Worm (Caenorhabditis elegans): ENCODE data around the gene rab-6.1.
A peak's percentile ranks its signal among the peaks of the same experiment; 100 is the strongest.
"Not testable (repeated sequence)": the region's sequence is repeated elsewhere in the genome, so short reads cannot be mapped to it uniquely, and the experiment has no call there.

The rab-6.1 gene

ce11 chrIII:9005905-9006372, at the start of gene rab-6.1:
TSS of gene rab-6.1 (minus strand) at chrIII:9005955.
- not testable (repeated sequence) for TF ChIP-seq tab-1 (GFP tag; IDR thresholded peaks at IDR 0.05); ztf-23 (GFP tag; IDR thresholded peaks at IDR 0.05); med-1 (GFP tag; optimal IDR thresholded peaks at IDR 0.05; ENCODE audit: insufficient read depth)

- no peak for TF ChIP-seq med-1 (GFP tag; optimal IDR thresholded peaks at IDR 0.05; ENCODE audit: insufficient read depth)
These were observed 48.8 kb upstream of the rab-6.1 start, which contains the start of gene cls-2 for ce11 chrIII:9054414-9055147. TSS of gene cls-2 (plus strand) at chrIII:9055048.

ce11 chrIII:9053740-9054252, 48.0 kb upstream of the rab-6.1 start, which contains the start of gene R107.5:
TSS of gene R107.5 (minus strand) at chrIII:9053790.
- TF ChIP-seq tab-1 (GFP tag; IDR thresholded peaks at IDR 0.05) (no peak), T22C8.4 (GFP tag; IDR thresholded peaks at IDR 0.05) (peak; percentile 52; the same call in 1 of the 2 replicates), ztf-23 (GFP tag; IDR thresholded peaks at IDR 0.05) (peak; percentile 81), med-1 (GFP tag; optimal IDR thresholded peaks at IDR 0.05; ENCODE audit: insufficient read depth) (no peak), ztf-29 (GFP tag; IDR thresholded peaks at IDR 0.05) (no peak), flt-1 (GFP tag; IDR thresholded peaks at IDR 0.05) (peak; percentile 78), cog-1 (tag; optimal IDR thresholded peaks at IDR 0.05) (no peak), ref-1 (GFP tag; conservative IDR thresholded peaks at IDR 0.05) (no peak), klf-2 (GFP tag; conservative IDR thresholded peaks at IDR 0.05) (no peak)

DNA sequence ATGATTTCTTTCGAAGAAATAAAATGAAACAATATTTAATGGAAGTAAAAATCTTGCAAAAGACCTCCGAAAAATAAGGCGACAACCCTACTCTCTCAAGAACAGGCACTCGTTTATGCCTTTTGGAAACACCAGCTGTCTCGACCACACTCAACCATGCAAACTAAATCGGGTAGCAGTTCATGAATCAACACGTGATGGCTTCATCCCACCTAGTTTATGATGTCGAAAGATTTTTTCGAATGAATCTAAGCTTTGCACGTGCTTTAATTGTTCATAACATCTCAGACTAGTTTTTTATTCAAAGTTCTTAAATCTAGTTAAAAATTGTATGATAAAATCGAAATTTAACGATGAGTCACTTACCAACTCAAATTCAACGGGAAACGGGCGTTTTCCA, 47.5 kb upstream of the rab-6.1 start:
- TF ChIP-seq ztf-23 (GFP tag; IDR thresholded peaks at IDR 0.05), result no peak
- TF ChIP-seq tab-1 (GFP tag; IDR thresholded peaks at IDR 0.05), result no peak
- TF ChIP-seq klf-2 (GFP tag; conservative IDR thresholded peaks at IDR 0.05), result no peak
- no peak for TF ChIP-seq flt-1 (GFP tag; IDR thresholded peaks at IDR 0.05)
- no peak for TF ChIP-seq med-1 (GFP tag; optimal IDR thresholded peaks at IDR 0.05; ENCODE audit: insufficient read depth)
- no peak for TF ChIP-seq T22C8.4 (GFP tag; IDR thresholded peaks at IDR 0.05)
- no peak for TF ChIP-seq cog-1 (tag; optimal IDR thresholded peaks at IDR 0.05)
- no peak for TF ChIP-seq ref-1 (GFP tag; conservative IDR thresholded peaks at IDR 0.05)
- TF ChIP-seq ztf-29 (GFP tag; IDR thresholded peaks at IDR 0.05), result no peak

ce11 chrIII:9052371-9052978, 46.7 kb upstream of the rab-6.1 start:
- TF ChIP-seq flt-1 (GFP tag; IDR thresholded peaks at IDR 0.05) (no peak; the same call in 1 of the 2 replicates), klf-2 (GFP tag; conservative IDR thresholded peaks at IDR 0.05) (peak; percentile 38; the same call in 1 of the 2 replicates), tab-1 (GFP tag; IDR thresholded peaks at IDR 0.05) (no peak), T22C8.4 (GFP tag; IDR thresholded peaks at IDR 0.05) (no peak), cog-1 (tag; optimal IDR thresholded peaks at IDR 0.05) (no peak), ztf-23 (GFP tag; IDR thresholded peaks at IDR 0.05) (no peak), ref-1 (GFP tag; conservative IDR thresholded peaks at IDR 0.05) (no peak), med-1 (GFP tag; optimal IDR thresholded peaks at IDR 0.05; ENCODE audit: insufficient read depth) (no peak), ztf-29 (GFP tag; IDR thresholded peaks at IDR 0.05) (0 out of 2 replicates have a peak, but pooled peaks have one; percentile 18)

DNA sequence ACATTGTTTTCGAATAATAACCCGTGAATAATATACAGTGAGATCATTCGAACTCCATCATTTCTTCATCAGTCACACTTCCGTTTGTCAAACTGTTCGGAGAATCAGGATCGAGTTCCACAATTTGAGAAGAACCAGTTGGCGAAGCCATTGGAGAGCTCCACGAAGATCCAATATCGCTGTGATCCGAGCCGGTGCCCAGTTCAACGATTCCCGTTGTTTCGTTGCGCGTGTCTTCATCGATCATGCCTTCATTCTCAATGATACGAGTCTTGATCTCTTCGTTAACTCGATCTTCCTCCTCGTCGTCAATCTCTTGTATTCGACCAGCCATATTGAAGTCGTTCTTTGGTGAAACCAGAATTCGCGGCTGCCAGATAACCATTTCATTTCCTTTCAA, 46.0 kb upstream of the rab-6.1 start:
- no peak for TF ChIP-seq ref-1 (GFP tag; conservative IDR thresholded peaks at IDR 0.05)
- no peak for TF ChIP-seq flt-1 (GFP tag; IDR thresholded peaks at IDR 0.05)
- no peak for TF ChIP-seq ztf-29 (GFP tag; IDR thresholded peaks at IDR 0.05)
- TF ChIP-seq cog-1 (tag; optimal IDR thresholded peaks at IDR 0.05), result no peak

- no peak for TF ChIP-seq med-1 (GFP tag; optimal IDR thresholded peaks at IDR 0.05; ENCODE audit: insufficient read depth)
- TF ChIP-seq flt-1 (GFP tag; IDR thresholded peaks at IDR 0.05), result no peak
- no peak for TF ChIP-seq ref-1 (GFP tag; conservative IDR thresholded peaks at IDR 0.05)
- TF ChIP-seq tab-1 (GFP tag; IDR thresholded peaks at IDR 0.05), result no peak
- TF ChIP-seq ztf-29 (GFP tag; IDR thresholded peaks at IDR 0.05), result no peak
- no peak for TF ChIP-seq T22C8.4 (GFP tag; IDR thresholded peaks at IDR 0.05)
- TF ChIP-seq cog-1 (tag; optimal IDR thresholded peaks at IDR 0.05), result no peak
- no peak for TF ChIP-seq ztf-23 (GFP tag; IDR thresholded peaks at IDR 0.05)
- TF ChIP-seq klf-2 (GFP tag; conservative IDR thresholded peaks at IDR 0.05), result no peak
These were observed 45.4 kb upstream of the rab-6.1 start for ce11 chrIII:9051119-9051597.

ce11 chrIII:9050600-9050999, 44.8 kb upstream of the rab-6.1 start, which contains the start of gene ikke-1:
TSS of gene ikke-1 (minus strand) at chrIII:9050700.
- TF ChIP-seq med-1 (GFP tag; optimal IDR thresholded peaks at IDR 0.05; ENCODE audit: insufficient read depth), result no peak
- TF ChIP-seq T22C8.4 (GFP tag; IDR thresholded peaks at IDR 0.05), result no peak
- no peak for TF ChIP-seq ztf-23 (GFP tag; IDR thresholded peaks at IDR 0.05)
- TF ChIP-seq ztf-29 (GFP tag; IDR thresholded peaks at IDR 0.05), result no peak
- no peak for TF ChIP-seq flt-1 (GFP tag; IDR thresholded peaks at IDR 0.05)
- no peak for TF ChIP-seq ref-1 (GFP tag; conservative IDR thresholded peaks at IDR 0.05)
- no peak for TF ChIP-seq tab-1 (GFP tag; IDR thresholded peaks at IDR 0.05)
- no peak for TF ChIP-seq cog-1 (tag; optimal IDR thresholded peaks at IDR 0.05)
- no peak for TF ChIP-seq klf-2 (GFP tag; conservative IDR thresholded peaks at IDR 0.05)

DNA sequence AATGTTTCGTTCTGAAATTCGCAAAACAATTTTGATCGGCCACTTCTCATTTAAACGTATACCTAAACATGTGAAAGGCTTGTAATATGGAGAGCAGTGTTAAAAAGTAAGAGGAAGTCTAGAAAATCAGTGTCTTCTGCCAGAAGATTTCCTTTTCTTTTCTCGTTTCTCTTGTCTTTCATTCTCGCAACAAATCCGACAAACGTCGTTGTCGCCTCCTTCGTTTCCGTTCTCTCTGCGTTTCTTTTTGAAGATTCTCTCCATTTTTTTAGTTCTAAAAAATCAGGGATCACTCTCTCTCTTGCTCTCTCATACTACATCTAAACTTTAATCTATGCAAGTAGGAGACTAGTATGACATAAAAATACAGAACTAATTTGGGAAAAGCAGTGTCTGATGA, 41.5 kb upstream of the rab-6.1 start:
- TF ChIP-seq ztf-29 (GFP tag; IDR thresholded peaks at IDR 0.05), result no peak
- TF ChIP-seq med-1 (GFP tag; optimal IDR thresholded peaks at IDR 0.05; ENCODE audit: insufficient read depth), result no peak
- TF ChIP-seq ztf-23 (GFP tag; IDR thresholded peaks at IDR 0.05), result no peak
- TF ChIP-seq tab-1 (GFP tag; IDR thresholded peaks at IDR 0.05), result no peak
- TF ChIP-seq cog-1 (tag; optimal IDR thresholded peaks at IDR 0.05), result no peak
- no peak for TF ChIP-seq klf-2 (GFP tag; conservative IDR thresholded peaks at IDR 0.05)
- TF ChIP-seq ref-1 (GFP tag; conservative IDR thresholded peaks at IDR 0.05), result no peak
- TF ChIP-seq T22C8.4 (GFP tag; IDR thresholded peaks at IDR 0.05), result no peak
- TF ChIP-seq flt-1 (GFP tag; IDR thresholded peaks at IDR 0.05), result no peak

Data from whole organism, midembryonic.